Fruit fly (Drosophila melanogaster) whole organism, adult: ENCODE measurements around the gene gammaTub23C.

ENCODE experiments used
- CG12768 ChIP-seq: fragments of 200-800 bp; sonication (Bioruptor generic); optimal IDR thresholded peaks from 2 replicates; lab custom pipeline; 2017; ENCODE audit warnings: missing biosample characterization, missing genetic modification characterization, mild to moderate bottlenecking, moderate library complexity, missing genetic modification reagents
- CG7101 ChIP-seq: fragments of 200-800 bp; sonication (Bioruptor generic); optimal IDR thresholded peaks from 2 replicates; lab custom pipeline; 2018; ENCODE audit warnings: missing biosample characterization, mild to moderate bottlenecking, missing genetic modification characterization, moderate library complexity

- TF ChIP-seq CG12768 (GFP tag; lab: Kevin White, UChicago) (peak; percentile 73), CG7101 (peak; percentile 78)
Measured at dm6 chr2L:2976829-2977228, 4.1 kb downstream of the gammaTub23C start, which contains the start of the genes CG9641 and CG3165.
